Fruit fly (Drosophila melanogaster) whole organism, embryonic: ENCODE measurements around the gene CG31638.

Experiments
- CG10565 ChIP-seq: fragments of 200-800 bp; sonication (Bioruptor generic); optimal IDR thresholded peaks from 3 replicates; lab custom pipeline; 2016; ENCODE audit warnings: missing biosample characterization, mild to moderate bottlenecking, missing genetic modification characterization
- CG11085 ChIP-seq: fragments of 200-800 bp; sonication (Bioruptor generic); IDR thresholded peaks from 2 replicates; pipeline ENCODE4 v1.3.6; 2022; ENCODE audit warnings: missing biosample characterization, missing genetic modification characterization
- CG12942 ChIP-seq: fragments of 200-800 bp; sonication (Bioruptor generic); optimal IDR thresholded peaks from 3 replicates; lab custom pipeline; 2016; ENCODE audit warnings: missing biosample characterization, missing genetic modification characterization
- CG15601 ChIP-seq: fragments of 200-800 bp; sonication (Bioruptor generic); optimal IDR thresholded peaks from 3 replicates; lab custom pipeline; 2019; ENCODE audit warnings: missing biosample characterization, mild to moderate bottlenecking, missing genetic modification characterization, moderate library complexity
- CG17359 ChIP-seq: fragments of 200-800 bp; sonication (Bioruptor generic); optimal IDR thresholded peaks from 3 replicates; lab custom pipeline; 2018; ENCODE audit warnings: missing biosample characterization, mild to moderate bottlenecking, missing genetic modification characterization, moderate library complexity
- CG1792 ChIP-seq: fragments of 200-800 bp; sonication (Bioruptor generic); optimal IDR thresholded peaks from 2 replicates; lab custom pipeline; 2016; ENCODE audit warnings: missing biosample characterization, missing genetic modification characterization
- CG1832 ChIP-seq: fragments of 200-800 bp; sonication (Bioruptor generic); optimal IDR thresholded peaks from 2 replicates; lab custom pipeline; 2017; ENCODE audit warnings: missing biosample characterization, mild to moderate bottlenecking, missing genetic modification characterization, inconsistent platforms
- CG2202 ChIP-seq: fragments of 200-800 bp; sonication (Bioruptor generic); optimal IDR thresholded peaks from 2 replicates; lab custom pipeline; 2018; ENCODE audit warnings: missing biosample characterization, mild to moderate bottlenecking, missing genetic modification characterization
- CG31388 ChIP-seq: fragments of 200-800 bp; sonication (Bioruptor generic); optimal IDR thresholded peaks from 2 replicates; lab custom pipeline; 2016; ENCODE audit warnings: missing biosample characterization, missing genetic modification characterization
- CG34224 ChIP-seq: fragments of 200-800 bp; sonication (Bioruptor generic); IDR thresholded peaks from 3 replicates; pipeline ENCODE4 v1.3.6; 2022; ENCODE audit warnings: missing biosample characterization, missing genetic modification characterization; ENCODE audit not compliant: partially characterized antibody
- CG3995 ChIP-seq: fragments of 200-800 bp; sonication (Bioruptor generic); optimal IDR thresholded peaks from 3 replicates; lab custom pipeline; 2016; ENCODE audit warnings: missing biosample characterization, missing genetic modification characterization
- CG5180 ChIP-seq: fragments of 200-800 bp; sonication (Bioruptor generic); optimal IDR thresholded peaks from 3 replicates; lab custom pipeline; 2017; ENCODE audit warnings: missing biosample characterization, missing genetic modification characterization, mild to moderate bottlenecking, moderate library complexity, missing genetic modification reagents
- CG6683 ChIP-seq: fragments of 200-800 bp; sonication (Bioruptor generic); optimal IDR thresholded peaks from 2 replicates; lab custom pipeline; 2017; ENCODE audit warnings: missing biosample characterization, mild to moderate bottlenecking, missing genetic modification characterization, missing genetic modification reagents
- CG8944 ChIP-seq: fragments of 200-800 bp; sonication (Bioruptor generic); optimal IDR thresholded peaks from 3 replicates; lab custom pipeline; 2016; ENCODE audit warnings: missing biosample characterization, missing genetic modification characterization
- Camta ChIP-seq: fragments of 200-800 bp; sonication (Bioruptor generic); optimal IDR thresholded peaks from 2 replicates; lab custom pipeline; 2016; ENCODE audit warnings: missing biosample characterization, missing genetic modification characterization
- Dad ChIP-seq: fragments of 200-800 bp; sonication (Bioruptor generic); optimal IDR thresholded peaks from 3 replicates; lab custom pipeline; 2016; ENCODE audit warnings: missing biosample characterization, missing genetic modification characterization
- Doc2 ChIP-seq: fragments of 200-800 bp; sonication (Bioruptor generic); IDR thresholded peaks from 2 replicates; pipeline ENCODE4 v1.3.6; 2022; ENCODE audit warnings: missing biosample characterization, missing genetic modification characterization
- E2f2 ChIP-seq: fragments of 200-800 bp; sonication (Bioruptor generic); IDR thresholded peaks from 2 replicates; pipeline ENCODE4 v1.3.6; 2022; ENCODE audit warnings: missing biosample characterization, missing genetic modification characterization
- Fer1 ChIP-seq: fragments of 200-800 bp; sonication (Bioruptor generic); optimal IDR thresholded peaks from 2 replicates; lab custom pipeline; 2017; ENCODE audit warnings: missing biosample characterization, mild to moderate bottlenecking, missing genetic modification characterization
- Gsc ChIP-seq: fragments of 200-800 bp; sonication (Bioruptor generic); IDR thresholded peaks from 2 replicates; pipeline ENCODE4 v1.3.6; 2022; ENCODE audit warnings: missing biosample characterization, missing genetic modification characterization
- Hey ChIP-seq: fragments of 200-800 bp; sonication (Bioruptor generic); optimal IDR thresholded peaks from 3 replicates; lab custom pipeline; 2018; ENCODE audit warnings: missing biosample characterization, mild to moderate bottlenecking, missing genetic modification characterization
- Kr ChIP-seq: fragments of 200-800 bp; sonication (Bioruptor generic); optimal IDR thresholded peaks from 2 replicates; lab custom pipeline; 2017; ENCODE audit warnings: missing biosample characterization, mild to moderate bottlenecking, missing genetic modification characterization
- MTF-1 ChIP-seq: fragments of 200-800 bp; sonication (Bioruptor generic); optimal IDR thresholded peaks from 2 replicates; lab custom pipeline; 2018; ENCODE audit warnings: missing biosample characterization, mild to moderate bottlenecking, missing genetic modification characterization, borderline replicate concordance
- Myb ChIP-seq: fragments of 200-800 bp; sonication (Bioruptor generic); optimal IDR thresholded peaks from 2 replicates; lab custom pipeline; 2016; ENCODE audit warnings: missing biosample characterization, missing genetic modification characterization
- NC2β ChIP-seq: fragments of 200-800 bp; sonication (Bioruptor generic); optimal IDR thresholded peaks from 2 replicates; lab custom pipeline; 2016; ENCODE audit warnings: missing biosample characterization, missing genetic modification characterization
- NK7.1 ChIP-seq: fragments of 200-800 bp; sonication (Bioruptor generic); optimal IDR thresholded peaks from 3 replicates; lab custom pipeline; 2016; ENCODE audit warnings: missing biosample characterization, missing genetic modification characterization
- NfI ChIP-seq: fragments of 200-800 bp; sonication (Bioruptor generic); optimal IDR thresholded peaks from 3 replicates; lab custom pipeline; 2018; ENCODE audit warnings: missing biosample characterization, mild to moderate bottlenecking, missing genetic modification characterization, moderate library complexity
- Oaz ChIP-seq: fragments of 200-800 bp; sonication (Bioruptor generic); IDR thresholded peaks from 2 replicates; pipeline ENCODE4 v1.3.6; 2022; ENCODE audit warnings: missing biosample characterization, missing genetic modification characterization
- Vsx1 ChIP-seq: fragments of 200-800 bp; sonication (Bioruptor generic); optimal IDR thresholded peaks from 2 replicates; lab custom pipeline; 2017; ENCODE audit warnings: missing biosample characterization, mild to moderate bottlenecking, missing genetic modification characterization, missing genetic modification reagents
- Xrp1 ChIP-seq: fragments of 200-800 bp; sonication (Bioruptor generic); IDR thresholded peaks from 2 replicates; pipeline ENCODE4 v1.3.6; 2022; ENCODE audit warnings: missing biosample characterization, missing genetic modification characterization
- aop ChIP-seq: fragments of 200-800 bp; sonication (Bioruptor generic); IDR thresholded peaks from 2 replicates; pipeline ENCODE4 v1.3.6; 2022; ENCODE audit warnings: missing biosample characterization, missing genetic modification characterization
- ap ChIP-seq: fragments of 200-800 bp; sonication (Bioruptor generic); IDR thresholded peaks from 2 replicates; pipeline ENCODE4 v1.3.6; 2022; ENCODE audit warnings: missing biosample characterization, missing genetic modification characterization
- bsh ChIP-seq, 2 experiments: fragments of 200-800 bp; sonication (Bioruptor generic); optimal IDR thresholded peaks; 2 replicates each; lab custom pipeline; 2017 to 2018; ENCODE audit warnings: mild to moderate bottlenecking in 2 of 2, missing biosample characterization in 2 of 2, missing genetic modification characterization in 2 of 2, moderate library complexity in 1 of 2
- cad ChIP-seq: fragments of >200 bp; optimal IDR thresholded peaks from 2 replicates; lab custom pipeline; 2017; ENCODE audit warnings: missing biosample characterization, missing genetic modification characterization
- crp ChIP-seq, 2 experiments: fragments of 200-800 bp; sonication (Bioruptor generic); optimal IDR thresholded peaks; 2 replicates in 1 of 2; 3 replicates in 1 of 2; lab custom pipeline; 2017; ENCODE audit warnings: missing biosample characterization in 2 of 2, missing genetic modification characterization in 2 of 2, mild to moderate bottlenecking in 1 of 2, moderate library complexity in 1 of 2
- danr ChIP-seq: fragments of 200-800 bp; sonication (Bioruptor generic); IDR thresholded peaks from 2 replicates; pipeline ENCODE4 v1.3.6; 2022; ENCODE audit warnings: missing biosample characterization, missing genetic modification characterization
- dmrt99B ChIP-seq: fragments of 200-800 bp; sonication (Bioruptor generic); optimal IDR thresholded peaks from 2 replicates; lab custom pipeline; 2018; ENCODE audit warnings: missing biosample characterization, mild to moderate bottlenecking, missing genetic modification characterization, moderate library complexity
- ems ChIP-seq: fragments of 200-800 bp; sonication (Bioruptor generic); optimal IDR thresholded peaks from 3 replicates; lab custom pipeline; 2016; ENCODE audit warnings: missing biosample characterization, missing genetic modification characterization
- hbn ChIP-seq: fragments of 200-800 bp; sonication (Bioruptor generic); IDR thresholded peaks from 2 replicates; pipeline ENCODE4 v1.3.6; 2022; ENCODE audit warnings: missing biosample characterization, missing genetic modification characterization; ENCODE audit not compliant: partially characterized antibody
- phol ChIP-seq: fragments of 200-800 bp; sonication (Bioruptor generic); optimal IDR thresholded peaks from 3 replicates; lab custom pipeline; 2018; ENCODE audit warnings: missing biosample characterization, mild to moderate bottlenecking, missing genetic modification characterization, moderate library complexity
- prd ChIP-seq, 3 experiments: fragments of >200 bp in 2 of 3; fragments of 200-800 bp in 1 of 3; sonication (Bioruptor generic) in 1 of 3; optimal IDR thresholded peaks in 2 of 3; IDR thresholded peaks in 1 of 3; 2 replicates in 2 of 3; 3 replicates in 1 of 3; pipeline versions ENCODE4 v1.3.6 to Lab custom; 2017 to 2022; ENCODE audit warnings: missing biosample characterization in 1 of 3, missing genetic modification characterization in 1 of 3
- psq ChIP-seq: fragments of 200-800 bp; sonication (Bioruptor generic); optimal IDR thresholded peaks from 2 replicates; lab custom pipeline; 2017; ENCODE audit warnings: missing biosample characterization, missing genetic modification characterization
- pum ChIP-seq: fragments of 200-800 bp; sonication (Bioruptor generic); optimal IDR thresholded peaks from 2 replicates; lab custom pipeline; 2016; ENCODE audit warnings: missing biosample characterization, missing genetic modification characterization
- run ChIP-seq: fragments of 200-800 bp; sonication (Bioruptor generic); optimal IDR thresholded peaks from 3 replicates; lab custom pipeline; 2018; ENCODE audit warnings: missing biosample characterization, mild to moderate bottlenecking, missing genetic modification characterization
- tin ChIP-seq: fragments of 200-800 bp; sonication (Bioruptor generic); optimal IDR thresholded peaks from 3 replicates; lab custom pipeline; 2016; ENCODE audit warnings: missing biosample characterization, missing genetic modification characterization
- yki ChIP-seq: fragments of >200 bp; optimal IDR thresholded peaks from 3 replicates; lab custom pipeline; 2018

Gene CG31638

DNA sequence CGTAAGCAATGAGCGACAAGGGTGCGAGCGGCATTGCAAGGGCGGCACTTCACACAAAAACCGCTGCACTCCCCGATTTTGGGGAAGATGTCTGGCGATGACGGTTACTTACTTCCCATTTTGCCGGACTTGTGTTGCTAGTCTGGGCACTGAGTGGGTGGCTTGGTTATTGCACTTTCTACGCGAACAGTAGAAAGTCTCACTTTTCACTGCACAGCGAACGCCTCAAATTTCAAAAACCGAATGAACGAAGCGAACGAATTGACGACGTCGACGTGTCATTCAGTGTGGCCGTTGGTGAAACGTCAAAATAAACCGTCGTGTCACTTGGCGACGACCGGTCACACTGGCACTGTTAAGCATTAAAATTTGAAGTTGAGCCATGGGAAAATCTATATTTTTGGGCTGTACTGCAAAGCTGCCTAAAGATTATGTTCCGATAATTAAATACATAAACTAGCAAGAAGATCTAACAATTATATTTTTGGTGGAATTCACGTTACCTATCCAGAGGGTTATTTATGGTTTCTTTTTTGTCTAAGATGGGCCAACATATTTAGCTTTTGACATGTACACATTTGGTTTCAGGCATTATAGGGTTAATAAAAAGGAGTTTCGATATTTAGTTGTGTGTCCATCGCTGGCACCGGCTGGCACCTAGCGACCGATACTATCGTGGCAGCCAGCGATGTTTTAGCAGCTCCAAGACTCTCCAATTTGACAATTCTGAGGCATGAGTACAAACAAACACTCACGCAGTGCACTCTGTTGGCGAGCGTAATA lies 10.5 kb upstream of the CG31638 start, which contains the start of the genes Sec61alpha and Daxx (continued):
- TF ChIP-seq crp (GFP tag; optimal IDR thresholded peaks at IDR 0.05; lab: Kevin White, UChicago) = peak in 1 of 2 experiments; percentile 65
- TF ChIP-seq ap (GFP tag; lab: Robert Waterston, UW) = peak; percentile 57; the same call in 1 of the 2 replicates
- TF ChIP-seq CG17359 (tag; lab: Kevin White, UChicago) = peak; percentile 75
- TF ChIP-seq Fer1 (GFP tag; lab: Kevin White, UChicago) = peak; percentile 67
- peak; percentile 76 for TF ChIP-seq dmrt99B (tag; lab: Kevin White, UChicago)
- peak; percentile 85 for TF ChIP-seq ems
- peak; percentile 80 for TF ChIP-seq Myb (GFP tag; lab: Kevin White, UChicago)
- peak; percentile 90 for TF ChIP-seq CG8944 (GFP tag; lab: Kevin White, UChicago)
- TF ChIP-seq CG2202 (tag; lab: Kevin White, UChicago) = peak; percentile 36
- peak; percentile 31 for TF ChIP-seq CG10565
- TF ChIP-seq phol = peak; percentile 87
- no peak for TF ChIP-seq Hey (tag; lab: Kevin White, UChicago)
- TF ChIP-seq NK7.1 = peak; percentile 68
- no peak for TF ChIP-seq yki
- peak; percentile 58 for TF ChIP-seq run
- peak; percentile 47 for TF ChIP-seq psq
- TF ChIP-seq CG12942 (GFP tag; lab: Kevin White, UChicago) = peak; percentile 87
- peak in 1 of 2 experiments; percentile 77 for TF ChIP-seq bsh (GFP tag; optimal IDR thresholded peaks at IDR 0.05; lab: Kevin White, UChicago)
- peak; percentile 78 for TF ChIP-seq CG15601 (tag; lab: Kevin White, UChicago)
- TF ChIP-seq CG1792 (GFP tag; lab: Kevin White, UChicago) = peak; percentile 71
- peak; percentile 46; the same call in 1 of the 2 replicates for TF ChIP-seq aop (GFP tag; lab: Robert Waterston, UW)
- peak; percentile 88 for TF ChIP-seq Dad (GFP tag; lab: Kevin White, UChicago)
- TF ChIP-seq cad = no peak
- TF ChIP-seq CG1832 = no peak
- peak; percentile 63; the same call in 1 of the 2 replicates for TF ChIP-seq Doc2
- peak; percentile 88 for TF ChIP-seq pum (GFP tag; lab: Kevin White, UChicago)
- TF ChIP-seq Vsx1 (GFP tag; lab: Kevin White, UChicago) = no peak
- TF ChIP-seq hbn (GFP tag; lab: Robert Waterston, UW) = peak; percentile 98
- TF ChIP-seq prd (optimal IDR thresholded peaks at IDR 0.05; lab: Kevin White, UChicago) = no peak
- TF ChIP-seq prd (GFP tag; IDR thresholded peaks at IDR 0.05; lab: Robert Waterston, UW) = peak; percentile 89
- no peak for TF ChIP-seq CG5180 (GFP tag; lab: Kevin White, UChicago)
- peak; percentile 74 for TF ChIP-seq Camta (GFP tag; lab: Kevin White, UChicago)
- TF ChIP-seq CG31388 = peak; percentile 1
- peak; percentile 80 for TF ChIP-seq CG11085 (GFP tag; lab: Robert Waterston, UW)
- peak; percentile 62 for TF ChIP-seq Oaz (GFP tag; lab: Robert Waterston, UW)
- TF ChIP-seq MTF-1 (GFP tag; lab: Kevin White, UChicago) = no peak
- TF ChIP-seq danr (GFP tag; lab: Robert Waterston, UW) = peak; percentile 66; the same call in 1 of the 2 replicates
- peak; percentile 82 for TF ChIP-seq Xrp1 (GFP tag; lab: Robert Waterston, UW)
- no peak for TF ChIP-seq Gsc (GFP tag; lab: Robert Waterston, UW)
- peak; percentile 69 for TF ChIP-seq E2f2 (GFP tag; lab: Robert Waterston, UW)
- TF ChIP-seq tin (GFP tag; lab: Kevin White, UChicago) = peak; percentile 86
- TF ChIP-seq CG6683 = peak; percentile 16
- TF ChIP-seq CG3995 (GFP tag; lab: Kevin White, UChicago) = peak; percentile 52
- TF ChIP-seq CG34224 (GFP tag; lab: Robert Waterston, UW) = peak; percentile 99
- peak; percentile 82 for TF ChIP-seq NfI (GFP tag; lab: Kevin White, UChicago)
- TF ChIP-seq NC2β (GFP tag; lab: Kevin White, UChicago) = peak; percentile 75
- TF ChIP-seq Kr (GFP tag; lab: Kevin White, UChicago) = no peak
